Worm (Caenorhabditis elegans) whole organism, L1 larva: ENCODE measurements around the gene str-108.

Experiments used
- ceh-88 ChIP-seq: fragments of 200-800 bp; sonication (Bioruptor generic); IDR thresholded peaks from 2 replicates; pipeline ENCODE4 v1.3.6; 2022; ENCODE audit warnings: missing genetic modification characterization, missing compliant biosample characterization
- ces-1 ChIP-seq: fragments of 150-350 bp; optimal IDR thresholded peaks from 2 replicates; lab custom pipeline; 2014; ENCODE audit warnings: missing biosample characterization, missing genetic modification reagents, missing genetic modification characterization
- egl-13 ChIP-seq: sonication (generic microtip); optimal IDR thresholded peaks from 2 replicates; lab custom pipeline; 2016; ENCODE audit warnings: missing genotype, missing genetic modification reagents, missing genetic modification characterization, missing compliant biosample characterization
- elt-2 ChIP-seq: sonication (generic microtip); optimal IDR thresholded peaks from 2 replicates; lab custom pipeline; 2016; ENCODE audit warnings: missing genetic modification characterization, mild to moderate bottlenecking, inconsistent platforms, missing compliant biosample characterization, missing genetic modification reagents
- jun-1 ChIP-seq: fragments of 150-350 bp; optimal IDR thresholded peaks from 2 replicates; lab custom pipeline; 2014; ENCODE audit warnings: missing biosample characterization, missing genetic modification reagents, missing genetic modification characterization
- lin-15B ChIP-seq: fragments of 150-350 bp; sonication (generic microtip); optimal IDR thresholded peaks from 3 replicates; lab custom pipeline; 2014; ENCODE audit warnings: missing biosample characterization, missing genetic modification characterization
- lin-39 ChIP-seq: fragments of 150-350 bp; optimal IDR thresholded peaks from 2 replicates; lab custom pipeline; 2014; ENCODE audit warnings: missing biosample characterization, missing genetic modification reagents, missing genetic modification characterization
- nhr-12 ChIP-seq: sonication (generic microtip); optimal IDR thresholded peaks from 2 replicates; lab custom pipeline; 2017; ENCODE audit warnings: missing biosample characterization, missing genetic modification characterization
- nhr-85 ChIP-seq: sonication (generic microtip); peaks from one replicate; lab custom pipeline; 2016; ENCODE audit warnings: missing genetic modification characterization, inconsistent platforms, missing compliant biosample characterization
- tbx-2 ChIP-seq: sonication (generic microtip); optimal IDR thresholded peaks from 2 replicates; lab custom pipeline; 2016; ENCODE audit warnings: missing genetic modification characterization, missing compliant biosample characterization
- zag-1 ChIP-seq: fragments of 150-350 bp; optimal IDR thresholded peaks from 2 replicates; lab custom pipeline; 2014; ENCODE audit warnings: missing biosample characterization, missing genetic modification characterization

- TF ChIP-seq nhr-85 (tag; lab: Kevin White, UChicago) (no peak), jun-1 (no peak), ceh-88 (GFP tag; lab: Robert Waterston, UW) (no peak), egl-13 (tag; lab: Kevin White, UChicago) (no peak), zag-1 (tag; lab: Kevin White, UChicago) (no peak), tbx-2 (no peak), elt-2 (tag; lab: Kevin White, UChicago) (no peak), ces-1 (GFP tag; lab: Kevin White, UChicago) (no peak), lin-39 (tag; lab: Kevin White, UChicago) (no peak), lin-15B (no peak), nhr-12 (tag; lab: Kevin White, UChicago) (no peak)
These were observed 47.4 kb upstream of the str-108 start, which contains the start of gene str-103 for ce11 chrV:16118601-16119000.
